5 fruit fly cellular contexts compared by ENCODE assay signal in genomic region chr3R:29761569-29761968, dm6.
TF ChIP-seq lines count a peak whose summit lies in the region.

No protein-coding gene starts in this region.

- TF ChIP-seq CTCF in whole organism, embryonic (GFP tag; optimal IDR thresholded peaks at IDR 0.05; lab: Kevin White, UChicago): no peak

TF ChIP-seq in whole organism, adult, 20 proteins besides CTCF, POLR2A, EP300 and RAD21:
- TF ChIP-seq CG14711 (tag; optimal IDR thresholded peaks at IDR 0.05; lab: Kevin White, UChicago) (no peak), kay (GFP tag; lab: Kevin White, UChicago; ENCODE audit: borderline replicate concordance) (peak; percentile 90), CG33017 (tag; optimal IDR thresholded peaks at IDR 0.05; lab: Kevin White, UChicago) (no peak), Hr96 (GFP tag; optimal IDR thresholded peaks at IDR 0.05; lab: Kevin White, UChicago) (no peak), cnc (optimal IDR thresholded peaks at IDR 0.05; lab: Kevin White, UChicago) (no peak), toe (GFP tag; optimal IDR thresholded peaks at IDR 0.05; lab: Kevin White, UChicago) (no peak), Clk (GFP tag; optimal IDR thresholded peaks at IDR 0.05; lab: Kevin White, UChicago) (no peak), CG7045 (GFP tag; optimal IDR thresholded peaks at IDR 0.05; lab: Kevin White, UChicago) (no peak)

TF ChIP-seq in whole organism, embryonic, 481 proteins besides CTCF, POLR2A, EP300 and RAD21 (continues in another document):
- no peak for TF ChIP-seq Side (GFP tag; optimal IDR thresholded peaks at IDR 0.05; lab: Kevin White, UChicago)
- peak; percentile 16; the same call in 1 of the 2 replicates for TF ChIP-seq MBD-R2 (GFP tag; IDR thresholded peaks at IDR 0.05; lab: Robert Waterston, UW)
- TF ChIP-seq al (GFP tag; IDR thresholded peaks at IDR 0.05; lab: Robert Waterston, UW): no peak
- TF ChIP-seq Sry-β (GFP tag; optimal IDR thresholded peaks at IDR 0.05; lab: Kevin White, UChicago): no peak
- TF ChIP-seq unpg (GFP tag; optimal IDR thresholded peaks at IDR 0.05; lab: Kevin White, UChicago): no peak
- TF ChIP-seq CG9932 (GFP tag; IDR thresholded peaks at IDR 0.05; lab: Robert Waterston, UW): peak; percentile 45
- no peak for TF ChIP-seq CG17802 (tag; optimal IDR thresholded peaks at IDR 0.05; lab: Kevin White, UChicago)
- TF ChIP-seq kay (GFP tag; optimal IDR thresholded peaks at IDR 0.05; lab: Kevin White, UChicago): peak; percentile 40
- TF ChIP-seq gem (tag; optimal IDR thresholded peaks at IDR 0.05; lab: Kevin White, UChicago): peak; percentile 26
- no peak for TF ChIP-seq pum (GFP tag; optimal IDR thresholded peaks at IDR 0.05; lab: Kevin White, UChicago)
- TF ChIP-seq dati (GFP tag; IDR thresholded peaks at IDR 0.05; lab: Robert Waterston, UW): no peak
- TF ChIP-seq phol (tag; optimal IDR thresholded peaks at IDR 0.05; lab: Kevin White, UChicago): no peak
- TF ChIP-seq CG10366 (GFP tag; IDR thresholded peaks at IDR 0.05; lab: Robert Waterston, UW): peak; percentile 7; the same call in 1 of the 2 replicates
- TF ChIP-seq grau (tag; optimal IDR thresholded peaks at IDR 0.05; lab: Kevin White, UChicago): peak; percentile 9
- peak; percentile 55; the same call in 2 of the 3 replicates for TF ChIP-seq row (GFP tag; IDR thresholded peaks at IDR 0.05; lab: Robert Waterston, UW)
- peak; percentile 25; the same call in 1 of the 2 replicates for TF ChIP-seq Rfx (GFP tag; IDR thresholded peaks at IDR 0.05; lab: Robert Waterston, UW)
- peak; percentile 47; the same call in 1 of the 2 replicates for TF ChIP-seq slbo (GFP tag; IDR thresholded peaks at IDR 0.05; lab: Robert Waterston, UW)
- TF ChIP-seq disco-r (GFP tag; optimal IDR thresholded peaks at IDR 0.05; lab: Kevin White, UChicago): no peak
- TF ChIP-seq CG1832 (GFP tag; optimal IDR thresholded peaks at IDR 0.05; lab: Kevin White, UChicago): no peak
- no peak for TF ChIP-seq Asciz (GFP tag; optimal IDR thresholded peaks at IDR 0.05; lab: Kevin White, UChicago)
- TF ChIP-seq CG17359 (tag; optimal IDR thresholded peaks at IDR 0.05; lab: Kevin White, UChicago): no peak

TF ChIP-seq in whole organism, prepupa, 60 proteins besides CTCF, POLR2A, EP300 and RAD21 (continues in another document):
- no peak for TF ChIP-seq CG10631 (GFP tag; optimal IDR thresholded peaks at IDR 0.05; lab: Kevin White, UChicago)
- TF ChIP-seq CG6854 (GFP tag; optimal IDR thresholded peaks at IDR 0.05; lab: Kevin White, UChicago): no peak
- TF ChIP-seq Eip93F (GFP tag; optimal IDR thresholded peaks at IDR 0.05; lab: Kevin White, UChicago): no peak
- peak; percentile 43 for TF ChIP-seq svp (GFP tag; lab: Kevin White, UChicago)
- no peak for TF ChIP-seq fd59A (GFP tag; optimal IDR thresholded peaks at IDR 0.05; lab: Kevin White, UChicago)
- TF ChIP-seq CG7368 (GFP tag; optimal IDR thresholded peaks at IDR 0.05; lab: Kevin White, UChicago): no peak
- no peak for TF ChIP-seq fd85E (GFP tag; optimal IDR thresholded peaks at IDR 0.05; lab: Kevin White, UChicago)
- no peak for TF ChIP-seq Hr4 (GFP tag; optimal IDR thresholded peaks at IDR 0.05; lab: Kevin White, UChicago)
- TF ChIP-seq acj6 (GFP tag; optimal IDR thresholded peaks at IDR 0.05; lab: Kevin White, UChicago): no peak
- no peak for TF ChIP-seq CG6808 (GFP tag; optimal IDR thresholded peaks at IDR 0.05; lab: Kevin White, UChicago)
- TF ChIP-seq Eip78C (GFP tag; lab: Kevin White, UChicago): peak; percentile 44
- peak; percentile 1 for TF ChIP-seq CG10669 (GFP tag; optimal IDR thresholded peaks at IDR 0.05; lab: Kevin White, UChicago)
- no peak for TF ChIP-seq CG8319 (GFP tag; optimal IDR thresholded peaks at IDR 0.05; lab: Kevin White, UChicago)
- TF ChIP-seq CG3032 (tag; optimal IDR thresholded peaks at IDR 0.05; lab: Kevin White, UChicago): no peak
- TF ChIP-seq fkh (GFP tag; optimal IDR thresholded peaks at IDR 0.05; lab: Kevin White, UChicago): no peak
- TF ChIP-seq salr (GFP tag; optimal IDR thresholded peaks at IDR 0.05; lab: Kevin White, UChicago): no peak
- no peak for TF ChIP-seq CG8632 (GFP tag; optimal IDR thresholded peaks at IDR 0.05; lab: Kevin White, UChicago)
- no peak for TF ChIP-seq esn (GFP tag; optimal IDR thresholded peaks at IDR 0.05; lab: Kevin White, UChicago)
- no peak for TF ChIP-seq Ets21C (GFP tag; optimal IDR thresholded peaks at IDR 0.05; lab: Kevin White, UChicago)
- no peak for TF ChIP-seq Smox (GFP tag; optimal IDR thresholded peaks at IDR 0.05; lab: Kevin White, UChicago)
- 0 out of 3 replicates have a peak, but pooled peaks have one; percentile 20 for TF ChIP-seq CG6163 (GFP tag; IDR thresholded peaks at IDR 0.05; lab: Robert Waterston, UW)
- TF ChIP-seq pdm3 (GFP tag; optimal IDR thresholded peaks at IDR 0.05; lab: Kevin White, UChicago): no peak
- no peak for TF ChIP-seq CG16779 (tag; optimal IDR thresholded peaks at IDR 0.05; lab: Kevin White, UChicago)

TF ChIP-seq in whole organism, pupa, 21 proteins besides CTCF, POLR2A, EP300 and RAD21:
- peak; percentile 35 for TF ChIP-seq CG8159 (tag; optimal IDR thresholded peaks at IDR 0.05; lab: Kevin White, UChicago)
- peak; percentile 22 for TF ChIP-seq CG15710 (tag; optimal IDR thresholded peaks at IDR 0.05; lab: Kevin White, UChicago)
- TF ChIP-seq CG10348 (GFP tag; IDR thresholded peaks at IDR 0.05; lab: Robert Waterston, UW): no peak
- TF ChIP-seq CG8301 (tag; optimal IDR thresholded peaks at IDR 0.05; lab: Kevin White, UChicago): no peak
TF ChIP-seq in whole organism, pupa: peak in this region for 2.

TF ChIP-seq in whole organism, wandering third instar larva, 38 proteins besides CTCF, POLR2A, EP300 and RAD21:
- TF ChIP-seq Rel (GFP tag; optimal IDR thresholded peaks at IDR 0.05; lab: Kevin White, UChicago) (no peak), Rel (tag; optimal IDR thresholded peaks at IDR 0.05; lab: Kevin White, UChicago) (peak; percentile 49), lola (GFP tag; optimal IDR thresholded peaks at IDR 0.05; lab: Kevin White, UChicago) (no peak), Jra (GFP tag; optimal IDR thresholded peaks at IDR 0.05; lab: Kevin White, UChicago) (no peak), fru (GFP tag; optimal IDR thresholded peaks at IDR 0.05; lab: Kevin White, UChicago) (no peak), tai (GFP tag; optimal IDR thresholded peaks at IDR 0.05; lab: Kevin White, UChicago) (no peak), CG9705 (GFP tag; optimal IDR thresholded peaks at IDR 0.05; lab: Kevin White, UChicago) (no peak), Dif (GFP tag; optimal IDR thresholded peaks at IDR 0.05; lab: Kevin White, UChicago; ENCODE audit: partially characterized antibody) (no peak)
TF ChIP-seq in whole organism, wandering third instar larva: peak in this region for 1.
